Worm (Caenorhabditis elegans): ENCODE results near the gene C54F6.3.
"Not testable (repeated sequence)": the region's sequence is repeated elsewhere in the genome, so short reads cannot be mapped to it uniquely, and the experiment has no call there.

C54F6.3 gene

ce11 chrV:7501194-7501593 is 31.9 kb upstream of the C54F6.3 start:
- TF ChIP-seq ets-7 (tag; optimal IDR thresholded peaks at IDR 0.05) (no peak), flt-1 (GFP tag; IDR thresholded peaks at IDR 0.05) (no peak), pes-1 (GFP tag; IDR thresholded peaks at IDR 0.05) (no peak), scrt-1 (GFP tag; IDR thresholded peaks at IDR 0.05) (no peak), B0310.2 (tag; optimal IDR thresholded peaks at IDR 0.05) (no peak), ceh-36 (tag; optimal IDR thresholded peaks at IDR 0.05) (no peak), ceh-13 (GFP tag; optimal IDR thresholded peaks at IDR 0.05) (no peak), tra-4 (tag; optimal IDR thresholded peaks at IDR 0.05) (no peak), tbx-37 (GFP tag; conservative IDR thresholded peaks at IDR 0.05) (no peak), hnd-1 (tag; optimal IDR thresholded peaks at IDR 0.05) (no peak), F13C5.2 (tag; optimal IDR thresholded peaks at IDR 0.05) (no peak)

ce11 chrV:7504271-7504670 is 28.8 kb upstream of the C54F6.3 start, which contains the start of gene srh-229:
TSS of gene srh-229 (minus strand) at chrV:7504371.
- TF ChIP-seq scrt-1 (GFP tag; IDR thresholded peaks at IDR 0.05) (no peak), flt-1 (GFP tag; IDR thresholded peaks at IDR 0.05) (no peak), F13C5.2 (tag; optimal IDR thresholded peaks at IDR 0.05) (no peak), pes-1 (GFP tag; IDR thresholded peaks at IDR 0.05) (no peak), B0310.2 (tag; optimal IDR thresholded peaks at IDR 0.05) (no peak), aly-1 (tag; optimal IDR thresholded peaks at IDR 0.05) (no peak), sea-1 (GFP tag; conservative IDR thresholded peaks at IDR 0.05) (no peak), tbx-37 (GFP tag; conservative IDR thresholded peaks at IDR 0.05) (no peak)

- no peak for TF ChIP-seq scrt-1 (GFP tag; IDR thresholded peaks at IDR 0.05)
- TF ChIP-seq tbx-11 (GFP tag; IDR thresholded peaks at IDR 0.05): no peak
- no peak for TF ChIP-seq F13C5.2 (tag; optimal IDR thresholded peaks at IDR 0.05)
- no peak for TF ChIP-seq aly-1 (tag; optimal IDR thresholded peaks at IDR 0.05)
- no peak for TF ChIP-seq B0310.2 (tag; optimal IDR thresholded peaks at IDR 0.05)
- TF ChIP-seq ceh-36 (tag; optimal IDR thresholded peaks at IDR 0.05): no peak
- TF ChIP-seq sea-1 (GFP tag; conservative IDR thresholded peaks at IDR 0.05): no peak
- TF ChIP-seq pes-1 (GFP tag; IDR thresholded peaks at IDR 0.05): no peak
- TF ChIP-seq ets-7 (tag; optimal IDR thresholded peaks at IDR 0.05): no peak
- TF ChIP-seq hnd-1 (tag; optimal IDR thresholded peaks at IDR 0.05): no peak
- TF ChIP-seq ama-1 (optimal IDR thresholded peaks at IDR 0.05): no peak
- TF ChIP-seq tra-4 (tag; optimal IDR thresholded peaks at IDR 0.05): no peak
- TF ChIP-seq flt-1 (GFP tag; IDR thresholded peaks at IDR 0.05): no peak
- TF ChIP-seq ceh-13 (GFP tag; optimal IDR thresholded peaks at IDR 0.05): no peak
- no peak for TF ChIP-seq hmg-4 (GFP tag; optimal IDR thresholded peaks at IDR 0.05)
- no peak for TF ChIP-seq hmbx-1 (tag; optimal IDR thresholded peaks at IDR 0.05)
These were observed 26.8 kb upstream of the C54F6.3 start for ce11 chrV:7506207-7506606.

ce11 chrV:7508566-7509044 is 24.4 kb upstream of the C54F6.3 start, which contains the start of the genes str-31 and nhr-172:
TSS of gene str-31 (minus strand) at chrV:7508666.
TSS of gene nhr-172 (plus strand) at chrV:7508994.
- TF ChIP-seq sea-1 (GFP tag; conservative IDR thresholded peaks at IDR 0.05) (no peak), ets-7 (tag; optimal IDR thresholded peaks at IDR 0.05) (no peak), scrt-1 (GFP tag; IDR thresholded peaks at IDR 0.05) (no peak), pes-1 (GFP tag; IDR thresholded peaks at IDR 0.05) (no peak), tbx-11 (GFP tag; IDR thresholded peaks at IDR 0.05) (no peak), flt-1 (GFP tag; IDR thresholded peaks at IDR 0.05) (no peak)

ce11 chrV:7511465-7511864 is 21.6 kb upstream of the C54F6.3 start, which contains the start of gene nhr-171:
TSS of gene nhr-171 (plus strand) at chrV:7511765.
- not testable (repeated sequence) for TF ChIP-seq tra-4 (tag; optimal IDR thresholded peaks at IDR 0.05); scrt-1 (GFP tag; IDR thresholded peaks at IDR 0.05); hmbx-1 (tag; optimal IDR thresholded peaks at IDR 0.05)

- TF ChIP-seq tbx-11 (GFP tag; IDR thresholded peaks at IDR 0.05) (no peak), sea-1 (GFP tag; conservative IDR thresholded peaks at IDR 0.05) (no peak), B0310.2 (tag; optimal IDR thresholded peaks at IDR 0.05) (no peak), ceh-36 (tag; optimal IDR thresholded peaks at IDR 0.05) (no peak), tbx-37 (GFP tag; conservative IDR thresholded peaks at IDR 0.05) (no peak), tra-4 (tag; optimal IDR thresholded peaks at IDR 0.05) (no peak), ceh-13 (GFP tag; optimal IDR thresholded peaks at IDR 0.05) (no peak), pes-1 (GFP tag; IDR thresholded peaks at IDR 0.05) (no peak)
These were observed 18.1 kb upstream of the C54F6.3 start, which contains the start of gene srb-18 for ce11 chrV:7514939-7515338. TSS of gene srb-18 (plus strand) at chrV:7515239.

- TF ChIP-seq hmg-4 (GFP tag; optimal IDR thresholded peaks at IDR 0.05) (no peak), B0310.2 (tag; optimal IDR thresholded peaks at IDR 0.05) (no peak)
These were observed 13.0 kb upstream of the C54F6.3 start, which contains the start of gene srb-19 for ce11 chrV:7520077-7520476. TSS of gene srb-19 (minus strand) at chrV:7520177.

ce11 chrV:7521304-7521703 is 11.7 kb upstream of the C54F6.3 start:
- TF ChIP-seq pes-1 (GFP tag; IDR thresholded peaks at IDR 0.05): no peak
- TF ChIP-seq scrt-1 (GFP tag; IDR thresholded peaks at IDR 0.05): no peak
- no peak for TF ChIP-seq hmbx-1 (tag; optimal IDR thresholded peaks at IDR 0.05)
- TF ChIP-seq ceh-13 (GFP tag; optimal IDR thresholded peaks at IDR 0.05): no peak
- no peak for TF ChIP-seq hnd-1 (tag; optimal IDR thresholded peaks at IDR 0.05)
- no peak for TF ChIP-seq B0310.2 (tag; optimal IDR thresholded peaks at IDR 0.05)
- TF ChIP-seq tbx-37 (GFP tag; conservative IDR thresholded peaks at IDR 0.05): no peak
- TF ChIP-seq hmg-4 (GFP tag; optimal IDR thresholded peaks at IDR 0.05): no peak
- no peak for TF ChIP-seq ama-1 (optimal IDR thresholded peaks at IDR 0.05)
- TF ChIP-seq sea-1 (GFP tag; conservative IDR thresholded peaks at IDR 0.05): no peak
- TF ChIP-seq ceh-36 (tag; optimal IDR thresholded peaks at IDR 0.05): no peak
- no peak for TF ChIP-seq tbx-11 (GFP tag; IDR thresholded peaks at IDR 0.05)
